Fruit fly (Drosophila melanogaster): ENCODE data around the gene Nhe2.

The Nhe2 gene

dm6 chr2L:21096448-21096994, 7.8 kb upstream of the Nhe2 start, which contains the start of gene CG34136 (continued):
- TF ChIP-seq CG7987 (GFP tag; optimal IDR thresholded peaks at IDR 0.05) = peak; percentile 13
- no peak for TF ChIP-seq salm (tag; optimal IDR thresholded peaks at IDR 0.05)
- TF ChIP-seq CG10565 (GFP tag; optimal IDR thresholded peaks at IDR 0.05) = no peak
- TF ChIP-seq repo (GFP tag; optimal IDR thresholded peaks at IDR 0.05) = no peak
- no peak for TF ChIP-seq gcm2 (GFP tag; optimal IDR thresholded peaks at IDR 0.05)
- no peak for TF ChIP-seq Antp (GFP tag; optimal IDR thresholded peaks at IDR 0.05)
- no peak for TF ChIP-seq CG2202 (tag; optimal IDR thresholded peaks at IDR 0.05)
- no peak for TF ChIP-seq CG1024 (GFP tag; IDR thresholded peaks at IDR 0.05)
- TF ChIP-seq CG3838 (GFP tag; optimal IDR thresholded peaks at IDR 0.05) = no peak
- TF ChIP-seq ranshi (GFP tag; IDR thresholded peaks at IDR 0.05) = no peak
- peak in 1 of 2 experiments; percentile 74 for TF ChIP-seq Hr51 (GFP tag; optimal IDR thresholded peaks at IDR 0.05)
- TF ChIP-seq bbx (GFP tag; IDR thresholded peaks at IDR 0.05; ENCODE audit: partially characterized antibody) = peak; percentile 25; the same call in 1 of the 2 replicates
- no peak for TF ChIP-seq wek (GFP tag; optimal IDR thresholded peaks at IDR 0.05)
- no peak for TF ChIP-seq ttk (GFP tag; IDR thresholded peaks at IDR 0.05)
- TF ChIP-seq pzg (GFP tag; optimal IDR thresholded peaks at IDR 0.05) = no peak
- TF ChIP-seq dm (GFP tag; optimal IDR thresholded peaks at IDR 0.05) = no peak
- no peak for TF ChIP-seq Doc2 (GFP tag; IDR thresholded peaks at IDR 0.05)
- peak; percentile 31 for TF ChIP-seq CG18764 (GFP tag; optimal IDR thresholded peaks at IDR 0.05)
- no peak for TF ChIP-seq Side (GFP tag; optimal IDR thresholded peaks at IDR 0.05)
- TF ChIP-seq tin (GFP tag; optimal IDR thresholded peaks at IDR 0.05) = peak; percentile 18
- no peak for TF ChIP-seq bigmax (GFP tag; optimal IDR thresholded peaks at IDR 0.05)
- TF ChIP-seq zen (tag; optimal IDR thresholded peaks at IDR 0.05) = no peak
- TF ChIP-seq croc (GFP tag; conservative IDR thresholded peaks at IDR 0.05) = no peak
- TF ChIP-seq jumu (GFP tag; optimal IDR thresholded peaks at IDR 0.05) = no peak
- no peak; the same call in 1 of the 2 replicates for TF ChIP-seq bowl (GFP tag; IDR thresholded peaks at IDR 0.05)
- TF ChIP-seq Oli (tag; optimal IDR thresholded peaks at IDR 0.05) = peak; percentile 61
- TF ChIP-seq CG2116 (GFP tag; optimal IDR thresholded peaks at IDR 0.05) = peak; percentile 8
- 0 out of 2 replicates have a peak, but pooled peaks have one; percentile 37 for TF ChIP-seq Ptx1 (GFP tag; IDR thresholded peaks at IDR 0.05)
- no peak for TF ChIP-seq mirr (GFP tag; optimal IDR thresholded peaks at IDR 0.05)
- peak; percentile 29; the same call in 1 of the 3 replicates for TF ChIP-seq ci (GFP tag; IDR thresholded peaks at IDR 0.05)
- no peak for TF ChIP-seq tio (GFP tag; optimal IDR thresholded peaks at IDR 0.05)
- TF ChIP-seq CG9727 (GFP tag; optimal IDR thresholded peaks at IDR 0.05) = peak; percentile 38
- no peak for TF ChIP-seq klu (GFP tag; IDR thresholded peaks at IDR 0.05)
- no peak for TF ChIP-seq CG12219 (GFP tag; optimal IDR thresholded peaks at IDR 0.05)
- TF ChIP-seq CG6765 (GFP tag; optimal IDR thresholded peaks at IDR 0.05) = no peak
- peak; percentile 19 for TF ChIP-seq HHEX (GFP tag; optimal IDR thresholded peaks at IDR 0.05)
- TF ChIP-seq ab (GFP tag; optimal IDR thresholded peaks at IDR 0.05) = no peak
- no peak for TF ChIP-seq Dip2 (GFP tag; IDR thresholded peaks at IDR 0.05)
- no peak for TF ChIP-seq CG6654 (GFP tag; optimal IDR thresholded peaks at IDR 0.05)
- TF ChIP-seq CG11398 (GFP tag; optimal IDR thresholded peaks at IDR 0.05) = no peak
- TF ChIP-seq hbn (GFP tag; IDR thresholded peaks at IDR 0.05; ENCODE audit: partially characterized antibody) = no peak
- no peak for TF ChIP-seq crp (GFP tag; optimal IDR thresholded peaks at IDR 0.05)
- no peak for TF ChIP-seq Dp (GFP tag; optimal IDR thresholded peaks at IDR 0.05)
- TF ChIP-seq zfh1 (GFP tag; IDR thresholded peaks at IDR 0.05) = no peak
- no peak for TF ChIP-seq Dfd (GFP tag; optimal IDR thresholded peaks at IDR 0.05)
- no peak for TF ChIP-seq slou (GFP tag; optimal IDR thresholded peaks at IDR 0.05)
- TF ChIP-seq CG15696 (tag; optimal IDR thresholded peaks at IDR 0.05) = no peak
- TF ChIP-seq Optix (GFP tag; IDR thresholded peaks at IDR 0.05) = no peak
- TF ChIP-seq disco-r (GFP tag; optimal IDR thresholded peaks at IDR 0.05) = no peak
- TF ChIP-seq bcd (GFP tag; optimal IDR thresholded peaks at IDR 0.05) = peak; percentile 32
- TF ChIP-seq CG12155 (GFP tag; optimal IDR thresholded peaks at IDR 0.05) = peak; percentile 22

Data from whole organism, embryonic.